Worm (Caenorhabditis elegans) whole organism, midembryonic: ENCODE measurements around the gene C50F4.16.

Source experiments
- T22C8.4 ChIP-seq: fragments of 200-800 bp; sonication (Bioruptor generic); IDR thresholded peaks from 2 replicates; pipeline ENCODE4 v1.3.6; 2022; ENCODE audit warnings: missing genetic modification characterization, missing compliant biosample characterization
- cog-1 ChIP-seq: sonication (generic microtip); optimal IDR thresholded peaks from 2 replicates; lab custom pipeline; 2016; ENCODE audit warnings: missing genetic modification characterization, missing compliant biosample characterization
- flt-1 ChIP-seq: fragments of 200-800 bp; sonication (Bioruptor generic); IDR thresholded peaks from 2 replicates; pipeline ENCODE4 v1.3.6; 2022; ENCODE audit warnings: missing genetic modification characterization, missing compliant biosample characterization
- klf-2 ChIP-seq: fragments of 200-800 bp; sonication (Bioruptor generic); conservative IDR thresholded peaks from 2 replicates; pipeline ENCODE4 v1.3.6; 2022; ENCODE audit warnings: missing genetic modification reagents, missing genetic modification characterization, missing compliant biosample characterization
- ref-1 ChIP-seq: fragments of 200-800 bp; sonication (Bioruptor generic); conservative IDR thresholded peaks from 2 replicates; pipeline ENCODE4 v1.3.6; 2022; ENCODE audit warnings: missing genetic modification reagents, missing genetic modification characterization, missing compliant biosample characterization
- ztf-29 ChIP-seq: fragments of 200-800 bp; sonication (Bioruptor generic); IDR thresholded peaks from 2 replicates; pipeline ENCODE4 v1.3.6; 2022; ENCODE audit warnings: missing genetic modification reagents, missing genetic modification characterization, missing compliant biosample characterization

ce11 chrV:9541506-9541905 lies at the start of gene C50F4.16:
- TF ChIP-seq T22C8.4: no peak
- TF ChIP-seq cog-1 (tag; lab: Kevin White, UChicago): no peak
- no peak for TF ChIP-seq ref-1 (GFP tag; lab: Robert Waterston, UW)
- TF ChIP-seq ztf-29 (GFP tag; lab: Robert Waterston, UW): no peak
- no peak for TF ChIP-seq flt-1 (GFP tag; lab: Robert Waterston, UW)
- no peak for TF ChIP-seq klf-2 (GFP tag; lab: Robert Waterston, UW)
